Worm (Caenorhabditis elegans) whole organism, mixed stage, embryonic: ENCODE measurements around the gene hlh-27.

Experiments used
- M03D4.4 ChIP-seq: sonication (generic microtip); optimal IDR thresholded peaks from 2 replicates; lab custom pipeline; 2017; ENCODE audit warnings: mild to moderate bottlenecking, missing genetic modification characterization, missing compliant biosample characterization
- bed-3 ChIP-seq: fragments of 200-800 bp; sonication (Bioruptor generic); optimal IDR thresholded peaks from 3 replicates; lab custom pipeline; 2018; ENCODE audit warnings: mild to moderate bottlenecking, missing genetic modification characterization, moderate library complexity, missing compliant biosample characterization
- ceh-39 ChIP-seq: fragments of 150-350 bp; optimal IDR thresholded peaks from 2 replicates; lab custom pipeline; 2014; ENCODE audit warnings: missing biosample characterization, missing genetic modification characterization
- ceh-83 ChIP-seq: fragments of 200-800 bp; sonication (Bioruptor generic); optimal IDR thresholded peaks from 2 replicates; lab custom pipeline; 2018; ENCODE audit warnings: mild to moderate bottlenecking, missing genetic modification characterization, missing compliant biosample characterization
- ces-1 ChIP-seq: fragments of 150-350 bp; optimal IDR thresholded peaks from 2 replicates; lab custom pipeline; 2014; ENCODE audit warnings: missing biosample characterization, missing genetic modification reagents, missing genetic modification characterization
- cnd-1 ChIP-seq: fragments of 200-800 bp; sonication (Bioruptor generic); optimal IDR thresholded peaks from 2 replicates; lab custom pipeline; 2018; ENCODE audit warnings: mild to moderate bottlenecking, missing genetic modification characterization, missing compliant biosample characterization
- drap-1 ChIP-seq: fragments of 200-800 bp; sonication (Bioruptor generic); optimal IDR thresholded peaks from 3 replicates; lab custom pipeline; 2018; ENCODE audit warnings: mild to moderate bottlenecking, missing genetic modification characterization, missing compliant biosample characterization
- flh-1 ChIP-seq: fragments of 200-800 bp; sonication (Bioruptor generic); optimal IDR thresholded peaks from 2 replicates; lab custom pipeline; 2018; ENCODE audit warnings: mild to moderate bottlenecking, missing genetic modification characterization, moderate library complexity, missing compliant biosample characterization
- ham-2 ChIP-seq: fragments of 200-800 bp; sonication (Bioruptor generic); optimal IDR thresholded peaks from 2 replicates; lab custom pipeline; 2018; ENCODE audit warnings: mild to moderate bottlenecking, missing genetic modification characterization, missing compliant biosample characterization
- hlh-1 ChIP-seq: fragments of 150-350 bp; optimal IDR thresholded peaks from 2 replicates; lab custom pipeline; 2014; ENCODE audit warnings: missing biosample characterization, missing genetic modification reagents, missing genetic modification characterization
- lin-13 ChIP-seq: fragments of 150-350 bp; optimal IDR thresholded peaks from 2 replicates; lab custom pipeline; 2014; ENCODE audit warnings: missing biosample characterization, missing genetic modification characterization
- lin-32 ChIP-seq: fragments of 200-800 bp; sonication (Bioruptor generic); optimal IDR thresholded peaks from 2 replicates; lab custom pipeline; 2018; ENCODE audit warnings: mild to moderate bottlenecking, missing genetic modification characterization, missing compliant biosample characterization
- lsy-2 ChIP-seq: fragments of 150-350 bp; optimal IDR thresholded peaks from 2 replicates; lab custom pipeline; 2014; ENCODE audit warnings: missing biosample characterization, missing genetic modification characterization
- mab-5 ChIP-seq: fragments of 150-350 bp; optimal IDR thresholded peaks from 2 replicates; lab custom pipeline; 2014; ENCODE audit warnings: missing biosample characterization, missing genetic modification characterization
- mep-1 ChIP-seq: fragments of 150-350 bp; optimal IDR thresholded peaks from 2 replicates; lab custom pipeline; 2017; ENCODE audit warnings: missing biosample characterization, missing genetic modification reagents, missing genetic modification characterization, inconsistent platforms
- mls-2 ChIP-seq: sonication (generic microtip); optimal IDR thresholded peaks from 2 replicates; lab custom pipeline; 2016; ENCODE audit warnings: mild to moderate bottlenecking, missing genetic modification characterization, moderate library complexity, missing compliant biosample characterization
- nhr-12 ChIP-seq: fragments of 150-350 bp; optimal IDR thresholded peaks from 2 replicates; lab custom pipeline; 2014; ENCODE audit warnings: missing biosample characterization, missing genetic modification characterization
- nhr-2 ChIP-seq: fragments of 150-350 bp; optimal IDR thresholded peaks from 2 replicates; lab custom pipeline; 2014; ENCODE audit warnings: missing biosample characterization, missing genetic modification characterization
- nhr-237 ChIP-seq: fragments of 150-350 bp; optimal IDR thresholded peaks from 2 replicates; lab custom pipeline; 2014; ENCODE audit warnings: missing biosample characterization, missing genetic modification characterization
- nhr-28 ChIP-seq: fragments of 150-350 bp; optimal IDR thresholded peaks from 2 replicates; lab custom pipeline; 2014; ENCODE audit warnings: missing biosample characterization, missing genetic modification characterization
- nhr-76 ChIP-seq: sonication (generic microtip); optimal IDR thresholded peaks from 2 replicates; lab custom pipeline; 2017; ENCODE audit warnings: missing biosample characterization, missing genetic modification characterization
- pha-4 ChIP-seq: fragments of 150-350 bp; optimal IDR thresholded peaks from 2 replicates; lab custom pipeline; 2018; ENCODE audit warnings: missing biosample characterization, missing genetic modification reagents, missing genetic modification characterization
- sem-2 ChIP-seq: fragments of 200-800 bp; sonication (Bioruptor generic); optimal IDR thresholded peaks from 2 replicates; lab custom pipeline; 2018; ENCODE audit warnings: mild to moderate bottlenecking, missing genetic modification characterization, missing compliant biosample characterization
- snpc-4 ChIP-seq: fragments of 150-350 bp; optimal IDR thresholded peaks from 2 replicates; lab custom pipeline; 2014; ENCODE audit warnings: missing biosample characterization, missing genetic modification characterization
- sptf-1 ChIP-seq: sonication (generic microtip); optimal IDR thresholded peaks from 2 replicates; lab custom pipeline; 2017; ENCODE audit warnings: mild to moderate bottlenecking, missing genetic modification characterization, moderate library complexity, missing compliant biosample characterization
- tbx-8 ChIP-seq: fragments of 200-800 bp; sonication (Bioruptor generic); optimal IDR thresholded peaks from 2 replicates; lab custom pipeline; 2018; ENCODE audit warnings: mild to moderate bottlenecking, missing genetic modification characterization, moderate library complexity, missing compliant biosample characterization
- unc-120 ChIP-seq: sonication (generic microtip); optimal IDR thresholded peaks from 2 replicates; lab custom pipeline; 2017; ENCODE audit warnings: missing genetic modification characterization, missing compliant biosample characterization; ENCODE audit not compliant: poor library complexity, severe bottlenecking
- unc-62 ChIP-seq: fragments of 150-350 bp; optimal IDR thresholded peaks from 2 replicates; lab custom pipeline; 2014; ENCODE audit warnings: missing biosample characterization, missing genetic modification reagents, missing genetic modification characterization
- zip-8 ChIP-seq: fragments of 150-350 bp; optimal IDR thresholded peaks from 2 replicates; lab custom pipeline; 2014; ENCODE audit warnings: missing biosample characterization, missing genetic modification characterization
- ztf-11 ChIP-seq: fragments of 150-350 bp; optimal IDR thresholded peaks from 2 replicates; lab custom pipeline; 2014; ENCODE audit warnings: missing biosample characterization, missing genetic modification characterization

hlh-27 gene

DNA sequence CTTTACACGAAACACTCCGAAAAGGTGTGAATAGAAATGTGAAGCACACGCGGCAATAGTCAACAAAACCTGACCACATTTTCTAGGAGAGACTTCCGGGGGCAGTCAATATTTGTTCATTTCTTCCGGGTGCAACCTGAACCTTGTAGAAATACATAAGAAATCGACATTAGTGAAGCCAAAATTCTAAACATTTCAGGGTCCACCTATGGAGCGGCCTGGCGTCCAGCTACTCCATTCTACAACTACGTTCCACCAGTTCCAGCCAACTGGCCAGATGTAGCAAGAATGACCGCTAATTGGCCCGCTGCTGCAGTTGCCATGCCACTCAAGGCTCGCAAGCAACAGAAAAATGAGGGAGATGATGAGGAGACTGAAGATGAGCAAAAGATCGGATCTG is 39.2 kb upstream of the hlh-27 start:
- TF ChIP-seq flh-1 (GFP tag; lab: Kevin White, UChicago), result no peak
- peak; percentile 1 for TF ChIP-seq pha-4 (tag; lab: Kevin White, UChicago)
- no peak for TF ChIP-seq zip-8 (tag; lab: Kevin White, UChicago)

DNA sequence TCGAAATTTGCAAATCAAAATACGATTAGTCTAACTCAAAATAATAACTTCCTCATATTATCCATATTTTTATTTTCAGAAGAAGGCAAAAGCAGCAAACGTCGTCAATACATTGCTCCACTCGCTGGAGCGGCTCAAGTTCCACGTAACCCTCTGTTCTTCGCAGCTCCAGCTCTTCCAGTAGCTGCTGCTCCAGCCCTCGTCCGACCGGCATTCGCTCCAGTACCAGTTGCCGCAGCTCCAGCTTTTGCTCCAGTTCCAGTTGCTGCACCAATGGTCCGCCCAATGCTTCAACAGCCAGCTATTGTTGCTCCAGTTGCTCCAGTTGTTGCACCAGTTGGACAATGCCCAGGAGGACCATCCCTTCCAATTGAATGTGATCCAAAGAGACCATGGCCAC is 38.7 kb upstream of the hlh-27 start:
- TF ChIP-seq nhr-28 (tag; lab: Kevin White, UChicago) (no peak), zip-8 (tag; lab: Kevin White, UChicago) (no peak), flh-1 (GFP tag; lab: Kevin White, UChicago) (no peak), ztf-11 (no peak), nhr-237 (tag; lab: Kevin White, UChicago) (no peak), sem-2 (GFP tag; lab: Kevin White, UChicago) (no peak), drap-1 (no peak), ceh-83 (GFP tag; lab: Kevin White, UChicago) (no peak), pha-4 (tag; lab: Kevin White, UChicago) (no peak)
- TF ChIP-seq, all 35 proteins: peak for 0

DNA sequence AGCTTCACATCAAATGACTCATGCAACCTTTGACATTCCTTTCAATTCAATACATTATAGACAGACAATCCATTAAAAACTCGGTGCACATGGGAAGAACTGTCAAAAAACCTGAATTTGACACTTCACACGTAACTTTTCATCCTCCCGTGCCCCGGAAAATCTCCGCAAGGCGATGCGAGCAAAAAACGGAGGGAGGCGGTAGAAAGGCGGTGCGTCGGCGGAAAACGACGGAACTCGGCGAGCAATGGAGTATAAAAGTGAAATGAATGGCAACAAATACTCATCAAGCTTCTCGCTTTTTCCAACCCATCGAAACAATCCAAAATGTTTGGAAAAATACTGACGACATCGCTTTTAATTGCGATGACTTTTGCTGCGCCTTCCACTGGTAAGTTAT is 38.0 kb upstream of the hlh-27 start, which contains the start of gene T25E4.1:
T25E4.1 (plus strand) TSS at position 301 of the 400 bp plus-strand sequence.
- no peak for TF ChIP-seq lin-13 (tag; lab: Kevin White, UChicago)
- TF ChIP-seq mab-5 (tag; lab: Kevin White, UChicago), result no peak

DNA sequence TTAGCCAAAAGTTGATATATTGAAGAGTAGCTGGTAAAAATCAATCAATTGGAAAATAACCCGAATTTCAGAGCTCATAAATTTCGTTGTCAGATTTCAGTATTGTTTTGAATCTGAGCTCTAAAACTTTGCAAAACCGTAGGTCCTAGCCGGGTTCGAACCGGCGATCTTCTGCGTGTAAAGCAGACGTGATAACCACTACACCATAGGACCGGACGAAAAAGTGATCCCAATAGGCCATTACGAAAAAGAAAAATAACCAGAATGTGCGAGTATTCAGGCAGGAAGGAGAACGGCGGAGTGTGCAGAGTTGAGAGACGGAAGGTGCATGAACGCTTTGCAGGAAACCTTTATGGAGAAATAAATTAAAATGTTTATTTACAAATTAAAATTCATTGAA is 37.0 kb upstream of the hlh-27 start:
- TF ChIP-seq lin-32, result peak; percentile 28
- no peak for TF ChIP-seq unc-62 (GFP tag; lab: Kevin White, UChicago)
- peak; percentile 21 for TF ChIP-seq sem-2 (GFP tag; lab: Kevin White, UChicago)
- TF ChIP-seq cnd-1 (tag; lab: Kevin White, UChicago), result peak; percentile 48
- TF ChIP-seq sptf-1 (tag; lab: Kevin White, UChicago), result peak; percentile 68
- TF ChIP-seq ham-2 (GFP tag; lab: Kevin White, UChicago), result peak; percentile 50
- TF ChIP-seq flh-1 (GFP tag; lab: Kevin White, UChicago), result peak; percentile 19
- TF ChIP-seq tbx-8 (GFP tag; lab: Kevin White, UChicago), result no peak
- peak; percentile 58 for TF ChIP-seq drap-1
- TF ChIP-seq bed-3 (GFP tag; lab: Kevin White, UChicago), result no peak
- TF ChIP-seq ceh-83 (GFP tag; lab: Kevin White, UChicago), result peak; percentile 75
- peak; percentile 70 for TF ChIP-seq M03D4.4 (tag; lab: Kevin White, UChicago)
- no peak for TF ChIP-seq nhr-2 (tag; lab: Kevin White, UChicago)
- TF ChIP-seq unc-120 (tag; lab: Kevin White, UChicago), result peak; percentile 24
- TF ChIP-seq mep-1 (tag; lab: Kevin White, UChicago), result no peak
- no peak for TF ChIP-seq hlh-1
- TF ChIP-seq snpc-4 (tag; lab: Kevin White, UChicago), result no peak

DNA sequence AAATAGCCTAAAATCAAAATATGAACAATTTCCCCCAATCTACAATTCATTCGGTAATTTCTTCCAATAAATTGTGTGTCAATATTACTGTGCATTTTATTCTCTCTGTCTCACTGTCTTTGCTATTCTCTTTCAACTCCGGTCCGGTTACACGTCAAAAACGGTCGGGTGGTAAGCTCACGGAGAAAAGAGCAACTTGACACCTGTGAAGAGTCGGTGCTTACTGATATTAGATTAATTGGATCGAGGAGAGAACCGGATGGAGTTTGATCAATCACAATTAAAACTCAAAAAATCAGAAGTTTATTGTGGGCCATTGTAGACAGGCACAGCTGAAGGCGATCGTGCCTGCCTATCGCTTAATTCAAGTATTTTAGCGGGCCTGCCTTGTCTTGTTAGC is 34.9 kb upstream of the hlh-27 start:
- TF ChIP-seq ceh-39 (tag; lab: Kevin White, UChicago), result no peak
- TF ChIP-seq hlh-1, result no peak
- no peak for TF ChIP-seq lsy-2 (tag; lab: Kevin White, UChicago)
- TF ChIP-seq lin-13 (tag; lab: Kevin White, UChicago), result no peak
- no peak for TF ChIP-seq ces-1
- no peak for TF ChIP-seq nhr-12 (tag; lab: Kevin White, UChicago)
- TF ChIP-seq ceh-83 (GFP tag; lab: Kevin White, UChicago), result no peak
- TF ChIP-seq M03D4.4 (tag; lab: Kevin White, UChicago), result no peak
- no peak for TF ChIP-seq snpc-4 (tag; lab: Kevin White, UChicago)
- no peak for TF ChIP-seq drap-1
- no peak for TF ChIP-seq nhr-76
- TF ChIP-seq zip-8 (tag; lab: Kevin White, UChicago), result no peak
- no peak for TF ChIP-seq unc-120 (tag; lab: Kevin White, UChicago)

DNA sequence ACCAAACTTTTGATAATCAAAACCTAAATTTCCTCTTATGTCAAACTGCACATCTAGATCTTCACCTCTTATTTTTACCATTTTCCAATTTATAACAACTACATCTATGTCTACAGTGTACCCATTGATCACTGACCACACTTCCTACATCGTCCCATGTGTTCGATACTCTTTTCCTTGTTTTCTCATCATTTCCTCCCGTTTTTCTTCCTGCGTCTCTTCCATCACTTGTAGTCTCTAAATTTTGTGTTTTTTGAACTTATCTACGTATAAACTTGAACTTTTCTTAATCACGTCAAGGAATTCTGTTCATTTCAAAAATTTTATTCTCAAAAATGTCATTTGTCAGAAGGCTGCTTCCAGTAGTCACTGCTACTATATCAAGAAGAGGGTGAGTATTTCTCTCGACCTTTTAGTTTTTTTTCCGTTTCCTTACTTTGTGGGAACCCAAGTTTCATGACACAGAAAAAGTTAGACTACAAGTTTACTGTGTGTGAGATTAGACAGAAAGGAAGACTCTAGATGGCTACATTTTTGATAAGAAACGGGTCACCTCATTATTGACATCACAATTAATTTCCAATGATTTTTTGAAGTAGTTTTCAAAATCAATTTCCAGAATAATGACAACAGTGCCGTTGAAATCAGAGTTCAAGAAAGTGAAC is 32.2 kb upstream of the hlh-27 start:
- TF ChIP-seq snpc-4 (tag; lab: Kevin White, UChicago) (no peak), mep-1 (tag; lab: Kevin White, UChicago) (no peak), ztf-11 (no peak), nhr-28 (tag; lab: Kevin White, UChicago) (no peak), ceh-39 (tag; lab: Kevin White, UChicago) (no peak), pha-4 (tag; lab: Kevin White, UChicago) (no peak), ham-2 (GFP tag; lab: Kevin White, UChicago) (no peak), lin-32 (no peak), mls-2 (no peak), ceh-83 (GFP tag; lab: Kevin White, UChicago) (no peak), nhr-76 (no peak), sem-2 (GFP tag; lab: Kevin White, UChicago) (no peak)
